Fruit fly (Drosophila melanogaster): ENCODE measurements around the gene Uros1.

The Uros1 gene

DNA sequence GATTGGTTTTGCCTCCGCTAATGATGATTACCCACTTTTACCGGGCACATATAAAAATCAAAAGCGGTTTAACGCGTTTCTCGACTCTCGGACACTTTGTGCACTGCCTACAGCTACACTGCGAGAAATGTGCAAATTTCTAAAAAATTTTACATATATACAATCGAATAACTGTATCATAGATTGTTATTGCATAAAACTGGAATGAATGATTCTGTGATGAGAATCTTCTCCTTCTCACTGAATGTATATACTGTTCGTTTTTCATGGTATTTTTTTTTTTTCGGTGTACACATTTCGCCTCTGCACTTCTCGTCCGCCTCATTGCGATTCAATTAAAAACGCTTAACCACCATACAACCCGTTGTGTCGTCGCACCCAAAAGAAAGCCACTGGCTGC, 38.8 kb downstream of the Uros1 start (continued):
- TF ChIP-seq chif (GFP tag; optimal IDR thresholded peaks at IDR 0.05) (peak; percentile 28 to 36), bsh (GFP tag; optimal IDR thresholded peaks at IDR 0.05) (peak; percentile 53 to 60), CG9727 (GFP tag; optimal IDR thresholded peaks at IDR 0.05) (peak; percentile 32), CG34376 (GFP tag; optimal IDR thresholded peaks at IDR 0.05) (no peak), CG18619 (GFP tag; optimal IDR thresholded peaks at IDR 0.05) (no peak), CG6175 (GFP tag; IDR thresholded peaks at IDR 0.05) (no peak), fu2 (GFP tag; optimal IDR thresholded peaks at IDR 0.05) (no peak), pho (GFP tag; optimal IDR thresholded peaks at IDR 0.05) (no peak), B-H2 (GFP tag; optimal IDR thresholded peaks at IDR 0.05) (no peak), pb (GFP tag; optimal IDR thresholded peaks at IDR 0.05) (no peak), Side (GFP tag; optimal IDR thresholded peaks at IDR 0.05) (no peak), luna (GFP tag; optimal IDR thresholded peaks at IDR 0.05) (no peak), grau (tag; optimal IDR thresholded peaks at IDR 0.05) (peak; percentile 23), CG4730 (GFP tag; IDR thresholded peaks at IDR 0.05) (no peak), NK7.1 (GFP tag; optimal IDR thresholded peaks at IDR 0.05) (no peak), Doc3 (GFP tag; IDR thresholded peaks at IDR 0.05; ENCODE audit: partially characterized antibody) (no peak), bbx (GFP tag; IDR thresholded peaks at IDR 0.05; ENCODE audit: partially characterized antibody) (no peak), slp2 (GFP tag; optimal IDR thresholded peaks at IDR 0.05) (no peak), CG7928 (GFP tag; optimal IDR thresholded peaks at IDR 0.05) (no peak), Sry-β (GFP tag; optimal IDR thresholded peaks at IDR 0.05) (no peak), Dref (GFP tag; IDR thresholded peaks at IDR 0.05) (no peak), zen2 (GFP tag; IDR thresholded peaks at IDR 0.05; ENCODE audit: partially characterized antibody) (no peak), CG11696 (GFP tag; IDR thresholded peaks at IDR 0.05) (no peak), CG2712 (tag; optimal IDR thresholded peaks at IDR 0.05) (peak; percentile 38), Dbx (GFP tag; IDR thresholded peaks at IDR 0.05) (no peak), knrl (GFP tag; IDR thresholded peaks at IDR 0.05; ENCODE audit: partially characterized antibody) (no peak), CG31441 (GFP tag; IDR thresholded peaks at IDR 0.05) (peak; percentile 67; the same call in 1 of the 2 replicates), Bgb (GFP tag; IDR thresholded peaks at IDR 0.05; ENCODE audit: partially characterized antibody) (no peak), Poxn (GFP tag; IDR thresholded peaks at IDR 0.05) (no peak), Ravus (GFP tag; IDR thresholded peaks at IDR 0.05) (no peak), Stat92E (GFP tag; optimal IDR thresholded peaks at IDR 0.05) (no peak), CG4820 (GFP tag; optimal IDR thresholded peaks at IDR 0.05) (peak; percentile 45), Fer2 (tag; optimal IDR thresholded peaks at IDR 0.05) (no peak), CG6791 (GFP tag; IDR thresholded peaks at IDR 0.05; ENCODE audit: partially characterized antibody) (no peak), dm (GFP tag; optimal IDR thresholded peaks at IDR 0.05) (no peak), odd (GFP tag; optimal IDR thresholded peaks at IDR 0.05) (peak; percentile 29), slou (GFP tag; optimal IDR thresholded peaks at IDR 0.05) (no peak), CG13624 (GFP tag; optimal IDR thresholded peaks at IDR 0.05) (no peak), CG17328 (GFP tag; IDR thresholded peaks at IDR 0.05) (peak; percentile 65), Hr3 (GFP tag; optimal IDR thresholded peaks at IDR 0.05) (no peak), Sox102F (GFP tag; optimal IDR thresholded peaks at IDR 0.05) (peak; percentile 80), CG13775 (GFP tag; optimal IDR thresholded peaks at IDR 0.05) (no peak), h (optimal IDR thresholded peaks at IDR 0.05) (no peak), CG8388 (GFP tag; optimal IDR thresholded peaks at IDR 0.05) (peak; percentile 63), CG12659 (GFP tag; optimal IDR thresholded peaks at IDR 0.05) (peak; percentile 11), CG9797 (GFP tag; optimal IDR thresholded peaks at IDR 0.05) (no peak), shn (GFP tag; optimal IDR thresholded peaks at IDR 0.05) (no peak), E2f2 (GFP tag; IDR thresholded peaks at IDR 0.05) (0 out of 2 replicates have a peak, but pooled peaks have one; percentile 6), ATbp (GFP tag; optimal IDR thresholded peaks at IDR 0.05) (peak; percentile 66), CG1602 (GFP tag; optimal IDR thresholded peaks at IDR 0.05) (peak; percentile 24), CG17829 (tag; optimal IDR thresholded peaks at IDR 0.05) (no peak)

Data from whole organism, embryonic.